Worm (Caenorhabditis elegans) whole organism, mixed stage, embryonic: ENCODE results near the gene srx-1.

ENCODE experiments used
- elt-1 ChIP-seq: sonication (generic microtip); optimal IDR thresholded peaks from 2 replicates; lab custom pipeline; 2017; ENCODE audit warnings: missing genetic modification characterization, mild to moderate bottlenecking, missing compliant biosample characterization, antibody characterized with exemption, moderate library complexity, borderline replicate concordance; ENCODE audit not compliant: insufficient read depth
- flh-1 ChIP-seq: fragments of 200-800 bp; sonication (Bioruptor generic); optimal IDR thresholded peaks from 2 replicates; lab custom pipeline; 2018; ENCODE audit warnings: mild to moderate bottlenecking, missing genetic modification characterization, moderate library complexity, missing compliant biosample characterization
- lin-13 ChIP-seq: fragments of 150-350 bp; optimal IDR thresholded peaks from 2 replicates; lab custom pipeline; 2014; ENCODE audit warnings: missing biosample characterization, missing genetic modification characterization
- mep-1 ChIP-seq: fragments of 150-350 bp; optimal IDR thresholded peaks from 2 replicates; lab custom pipeline; 2017; ENCODE audit warnings: missing biosample characterization, missing genetic modification reagents, missing genetic modification characterization, inconsistent platforms
- nhr-12 ChIP-seq: fragments of 150-350 bp; optimal IDR thresholded peaks from 2 replicates; lab custom pipeline; 2014; ENCODE audit warnings: missing biosample characterization, missing genetic modification characterization
- nhr-237 ChIP-seq: fragments of 150-350 bp; optimal IDR thresholded peaks from 2 replicates; lab custom pipeline; 2014; ENCODE audit warnings: missing biosample characterization, missing genetic modification characterization
- sptf-1 ChIP-seq: sonication (generic microtip); optimal IDR thresholded peaks from 2 replicates; lab custom pipeline; 2017; ENCODE audit warnings: mild to moderate bottlenecking, missing genetic modification characterization, moderate library complexity, missing compliant biosample characterization
- unc-62 ChIP-seq: fragments of 150-350 bp; optimal IDR thresholded peaks from 2 replicates; lab custom pipeline; 2014; ENCODE audit warnings: missing biosample characterization, missing genetic modification reagents, missing genetic modification characterization
- ztf-11 ChIP-seq: fragments of 150-350 bp; optimal IDR thresholded peaks from 2 replicates; lab custom pipeline; 2014; ENCODE audit warnings: missing biosample characterization, missing genetic modification characterization

- TF ChIP-seq flh-1 (no peak), elt-1 (tag; lab: Kevin White, UChicago) (no peak), lin-13 (no peak), ztf-11 (tag; lab: Kevin White, UChicago) (no peak), nhr-237 (no peak), nhr-12 (tag; lab: Kevin White, UChicago) (no peak), unc-62 (GFP tag; lab: Kevin White, UChicago) (no peak), sptf-1 (tag; lab: Kevin White, UChicago) (no peak), mep-1 (no peak)
Measured at ce11 chrV:8988104-8988503, 15.4 kb upstream of the srx-1 start, which contains the start of gene str-87.
